Worm (Caenorhabditis elegans): ENCODE results near the gene sdz-32.

ce11 chrII:3524097-3524496, 50.3 kb downstream of the sdz-32 start, which contains the start of gene col-72:
- TF ChIP-seq med-1 (GFP tag; optimal IDR thresholded peaks at IDR 0.05; ENCODE audit: insufficient read depth) = no peak
- TF ChIP-seq cog-1 (tag; optimal IDR thresholded peaks at IDR 0.05) = no peak
- TF ChIP-seq klf-2 (GFP tag; conservative IDR thresholded peaks at IDR 0.05) = no peak
- no peak for TF ChIP-seq ref-1 (GFP tag; conservative IDR thresholded peaks at IDR 0.05)

All from whole organism, midembryonic.